Fruit fly (Drosophila melanogaster) S2 (cell line): ENCODE results near the gene CG14984.

ENCODE experiments used
- CG8478 ChIP-seq: fragments of >200 bp; optimal IDR thresholded peaks from 2 replicates; lab custom pipeline; 2018
- CTCF ChIP-seq, 2 experiments: fragments of >200 bp; optimal IDR thresholded peaks; 2 replicates each; lab custom pipeline; 2018

DNA sequence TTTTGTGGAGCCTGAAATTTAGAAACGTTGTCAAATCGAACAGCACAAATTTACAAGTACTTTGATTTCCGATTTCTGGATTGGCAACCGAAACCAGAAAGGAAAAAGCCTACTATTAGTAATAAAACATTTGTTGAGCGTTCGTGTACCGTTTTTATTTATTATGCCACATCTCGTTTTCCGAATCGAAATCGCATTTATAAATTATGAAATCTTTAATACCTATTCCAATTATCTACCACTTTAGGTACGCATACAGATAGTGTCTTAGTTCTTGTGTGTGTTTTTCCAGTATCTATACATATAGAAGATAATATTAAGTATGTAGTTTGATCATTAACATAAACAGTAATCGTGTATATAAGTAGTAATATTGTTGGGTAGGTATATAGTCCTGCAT is 42.5 kb downstream of the CG14984 start, which contains the start of gene mge:
- TF ChIP-seq CTCF (optimal IDR thresholded peaks at IDR 0.05; lab: Kevin White, UChicago) (no peak), CG8478 (lab: Kevin White, UChicago) (no peak)
